Worm (Caenorhabditis elegans): ENCODE data around the gene aakg-5.

DNA sequence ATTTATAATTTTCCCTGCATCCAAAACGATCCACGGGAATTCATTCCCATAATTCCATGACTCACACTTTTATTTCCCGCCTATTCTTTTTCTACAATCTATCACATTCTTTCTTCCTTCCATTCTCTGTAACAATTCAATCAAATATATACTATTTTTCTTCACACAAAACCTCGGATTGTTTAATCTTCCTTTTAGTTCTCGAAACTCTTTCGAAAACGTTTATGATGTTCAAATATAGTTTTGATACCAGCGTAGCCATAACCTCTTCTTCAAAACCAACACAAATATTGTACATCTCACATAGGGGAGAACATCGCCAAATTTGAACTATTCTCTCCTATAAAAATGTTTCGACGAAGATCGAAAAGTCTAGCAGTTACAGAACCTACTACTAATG, 15.9 kb upstream of the aakg-5 start, which contains the start of gene lec-3:
- TF ChIP-seq nhr-11 (tag; optimal IDR thresholded peaks at IDR 0.05) = no peak
- TF ChIP-seq hlh-30 (tag; optimal IDR thresholded peaks at IDR 0.05; ENCODE audit: insufficient read depth) = no peak
- TF ChIP-seq lin-11 (tag; optimal IDR thresholded peaks at IDR 0.05) = no peak
- TF ChIP-seq K09A11.1 (tag; optimal IDR thresholded peaks at IDR 0.05; ENCODE audit: insufficient read depth) = no peak
- TF ChIP-seq ceh-6 (GFP tag; optimal IDR thresholded peaks at IDR 0.05) = no peak
- no peak for TF ChIP-seq pqm-1 (tag; optimal IDR thresholded peaks at IDR 0.05)
- TF ChIP-seq dmd-4 (tag; optimal IDR thresholded peaks at IDR 0.05; ENCODE audit: borderline replicate concordance) = no peak

All from whole organism, late embryonic.